Fruit fly (Drosophila melanogaster) whole organism: ENCODE data around the gene Hsp110.

Source experiments
- CG8478 ChIP-seq: fragments of >200 bp; optimal IDR thresholded peaks from 2 replicates; lab custom pipeline; 2018; ENCODE audit warnings: inconsistent platforms
- EcR ChIP-seq, 2 experiments: fragments of >200 bp; optimal IDR thresholded peaks; 2 replicates each; lab custom pipeline; 2017; ENCODE audit warnings: missing biosample characterization in 2 of 2, missing genetic modification characterization in 2 of 2, missing genetic modification reagents in 2 of 2
- pan ChIP-seq: fragments of >200 bp; optimal IDR thresholded peaks from 2 replicates; lab custom pipeline; 2017
- psq ChIP-seq: fragments of >200 bp; optimal IDR thresholded peaks from 2 replicates; lab custom pipeline; 2017
- usp ChIP-seq: fragments of >200 bp; optimal IDR thresholded peaks from 2 replicates; lab custom pipeline; 2017; ENCODE audit warnings: missing biosample characterization, missing genetic modification characterization, mixed read lengths

- TF ChIP-seq usp (no peak), CG8478 (lab: Kevin White, UChicago) (no peak), pan (lab: Kevin White, UChicago) (no peak), EcR (GFP tag; optimal IDR thresholded peaks at IDR 0.05; lab: Kevin White, UChicago) (no peak), psq (no peak)
These were observed 22.6 kb downstream of the Hsp110 start for dm6 chr3L:14059266-14059974.
